Fruit fly (Drosophila melanogaster) whole organism, embryonic: Measurements from ENCODE around the gene ash1.
A peak's percentile ranks its signal among the peaks of the same experiment; 100 is the strongest.

Experiments used
- Abd-B ChIP-seq: fragments of 200-800 bp; sonication (Bioruptor generic); optimal IDR thresholded peaks from 2 replicates; lab custom pipeline; 2018; ENCODE audit warnings: missing biosample characterization, mild to moderate bottlenecking, missing genetic modification characterization, moderate library complexity
- CG10209 ChIP-seq: fragments of 200-800 bp; sonication (Bioruptor generic); optimal IDR thresholded peaks from 3 replicates; lab custom pipeline; 2017; ENCODE audit warnings: missing biosample characterization, mild to moderate bottlenecking, missing genetic modification characterization, missing genetic modification reagents
- CG10565 ChIP-seq: fragments of 200-800 bp; sonication (Bioruptor generic); optimal IDR thresholded peaks from 3 replicates; lab custom pipeline; 2016; ENCODE audit warnings: missing biosample characterization, mild to moderate bottlenecking, missing genetic modification characterization
- CG11085 ChIP-seq: fragments of 200-800 bp; sonication (Bioruptor generic); IDR thresholded peaks from 2 replicates; pipeline ENCODE4 v1.3.6; 2022; ENCODE audit warnings: missing biosample characterization, missing genetic modification characterization
- CG11093 ChIP-seq: fragments of 200-800 bp; sonication (Bioruptor generic); IDR thresholded peaks from 3 replicates; pipeline ENCODE4 v1.3.6; 2022; ENCODE audit warnings: missing biosample characterization, missing genetic modification characterization
- CG12071 ChIP-seq: fragments of 200-800 bp; sonication (Bioruptor generic); optimal IDR thresholded peaks from 3 replicates; lab custom pipeline; 2018; ENCODE audit warnings: missing biosample characterization, mild to moderate bottlenecking, missing genetic modification characterization
- CG12744 ChIP-seq: fragments of 200-800 bp; sonication (Bioruptor generic); optimal IDR thresholded peaks from 2 replicates; lab custom pipeline; 2016; ENCODE audit warnings: missing biosample characterization, missing genetic modification characterization
- CG15011 ChIP-seq: fragments of 200-800 bp; sonication (Bioruptor generic); optimal IDR thresholded peaks from 3 replicates; lab custom pipeline; 2018; ENCODE audit warnings: missing biosample characterization, mild to moderate bottlenecking, missing genetic modification characterization
- CG15514 ChIP-seq: fragments of 200-800 bp; sonication (Bioruptor generic); optimal IDR thresholded peaks from 3 replicates; lab custom pipeline; 2017; ENCODE audit warnings: missing biosample characterization, missing genetic modification characterization, mild to moderate bottlenecking, moderate library complexity, missing genetic modification reagents
- CG15601 ChIP-seq: fragments of 200-800 bp; sonication (Bioruptor generic); optimal IDR thresholded peaks from 3 replicates; lab custom pipeline; 2019; ENCODE audit warnings: missing biosample characterization, mild to moderate bottlenecking, missing genetic modification characterization, moderate library complexity
- CG1647 ChIP-seq: fragments of 200-800 bp; sonication (Bioruptor generic); optimal IDR thresholded peaks from 3 replicates; lab custom pipeline; 2016; ENCODE audit warnings: missing biosample characterization, missing genetic modification characterization
- CG17186 ChIP-seq: fragments of 200-800 bp; sonication (Bioruptor generic); optimal IDR thresholded peaks from 3 replicates; lab custom pipeline; 2017; ENCODE audit warnings: missing biosample characterization, missing genetic modification reagents, missing genetic modification characterization
- CG17359 ChIP-seq: fragments of 200-800 bp; sonication (Bioruptor generic); optimal IDR thresholded peaks from 3 replicates; lab custom pipeline; 2018; ENCODE audit warnings: missing biosample characterization, mild to moderate bottlenecking, missing genetic modification characterization, moderate library complexity
- CG1792 ChIP-seq: fragments of 200-800 bp; sonication (Bioruptor generic); optimal IDR thresholded peaks from 2 replicates; lab custom pipeline; 2016; ENCODE audit warnings: missing biosample characterization, missing genetic modification characterization
- CG3726 ChIP-seq: fragments of 200-800 bp; sonication (Bioruptor generic); IDR thresholded peaks from 3 replicates; pipeline ENCODE4, ENCODE4 v1.3.6; 2022; ENCODE audit warnings: missing biosample characterization, missing genetic modification characterization
- CG4617 ChIP-seq: fragments of 200-800 bp; sonication (Bioruptor generic); optimal IDR thresholded peaks from 3 replicates; lab custom pipeline; 2016; ENCODE audit warnings: missing biosample characterization, missing genetic modification characterization, borderline replicate concordance
- CG5245 ChIP-seq: fragments of 200-800 bp; sonication (Bioruptor generic); optimal IDR thresholded peaks from 3 replicates; lab custom pipeline; 2016; ENCODE audit warnings: missing biosample characterization, missing genetic modification characterization
- CG6654 ChIP-seq: fragments of 200-800 bp; sonication (Bioruptor generic); optimal IDR thresholded peaks from 2 replicates; lab custom pipeline; 2017; ENCODE audit warnings: missing biosample characterization, mild to moderate bottlenecking, missing genetic modification characterization
- CG6791 ChIP-seq: fragments of 200-800 bp; sonication (Bioruptor generic); IDR thresholded peaks from 3 replicates; pipeline ENCODE4 v1.3.6; 2022; ENCODE audit warnings: missing biosample characterization, missing genetic modification characterization; ENCODE audit not compliant: partially characterized antibody
- CG7357 ChIP-seq: fragments of 200-800 bp; sonication (Bioruptor generic); IDR thresholded peaks from 3 replicates; pipeline ENCODE4 v1.3.6; 2022; ENCODE audit warnings: missing biosample characterization, missing genetic modification characterization
- CG8089 ChIP-seq: fragments of 200-800 bp; sonication (Bioruptor generic); optimal IDR thresholded peaks from 3 replicates; lab custom pipeline; 2016; ENCODE audit warnings: missing biosample characterization, missing genetic modification characterization
- CG8281 ChIP-seq: fragments of 200-800 bp; sonication (Bioruptor generic); optimal IDR thresholded peaks from 2 replicates; lab custom pipeline; 2018; ENCODE audit warnings: missing biosample characterization, mild to moderate bottlenecking, missing genetic modification characterization, moderate library complexity
- D ChIP-seq, 2 experiments: fragments of 200-800 bp in 1 of 2; fragments of >200 bp in 1 of 2; sonication (Bioruptor generic) in 1 of 2; optimal IDR thresholded peaks; 2 replicates in 1 of 2; 3 replicates in 1 of 2; lab custom pipeline; 2017; ENCODE audit warnings: mild to moderate bottlenecking in 1 of 2, missing biosample characterization in 1 of 2, missing genetic modification characterization in 1 of 2, missing genetic modification reagents in 1 of 2
- Elba2 ChIP-seq: fragments of 200-800 bp; sonication (Bioruptor generic); optimal IDR thresholded peaks from 3 replicates; lab custom pipeline; 2016; ENCODE audit warnings: missing biosample characterization, missing genetic modification characterization
- Gsc ChIP-seq: fragments of 200-800 bp; sonication (Bioruptor generic); IDR thresholded peaks from 2 replicates; pipeline ENCODE4 v1.3.6; 2022; ENCODE audit warnings: missing biosample characterization, missing genetic modification characterization
- HLHmδ ChIP-seq: fragments of 200-800 bp; sonication (Bioruptor generic); optimal IDR thresholded peaks from 2 replicates; lab custom pipeline; 2018; ENCODE audit warnings: missing biosample characterization, mild to moderate bottlenecking, missing genetic modification characterization, moderate library complexity
- Mad ChIP-seq: fragments of 200-800 bp; sonication (Bioruptor generic); optimal IDR thresholded peaks from 2 replicates; lab custom pipeline; 2016; ENCODE audit warnings: missing biosample characterization, missing genetic modification characterization
- Nf-YC ChIP-seq: fragments of 200-800 bp; optimal IDR thresholded peaks from 3 replicates; lab custom pipeline; 2019; ENCODE audit warnings: missing biosample characterization, mild to moderate bottlenecking, missing genetic modification characterization, moderate library complexity
- Opbp ChIP-seq: fragments of 200-800 bp; sonication (Bioruptor generic); IDR thresholded peaks from 3 replicates; pipeline ENCODE4 v1.3.6; 2022; ENCODE audit warnings: missing biosample characterization, missing genetic modification characterization; ENCODE audit not compliant: partially characterized antibody
- Sox102F ChIP-seq: fragments of 200-800 bp; sonication (Bioruptor generic); optimal IDR thresholded peaks from 2 replicates; lab custom pipeline; 2018; ENCODE audit warnings: missing biosample characterization, mild to moderate bottlenecking, missing genetic modification characterization, moderate library complexity
- Stat92E ChIP-seq, 3 experiments: fragments of >200 bp in 2 of 3; fragments of 200-800 bp in 1 of 3; sonication (Bioruptor generic) in 1 of 3; optimal IDR thresholded peaks; 2 replicates each; lab custom pipeline; 2017 to 2019; ENCODE audit warnings: missing biosample characterization in 3 of 3, missing genetic modification characterization in 3 of 3, mild to moderate bottlenecking in 1 of 3, moderate library complexity in 1 of 3
- ap ChIP-seq: fragments of 200-800 bp; sonication (Bioruptor generic); IDR thresholded peaks from 2 replicates; pipeline ENCODE4 v1.3.6; 2022; ENCODE audit warnings: missing biosample characterization, missing genetic modification characterization
- bowl ChIP-seq: fragments of 200-800 bp; sonication (Bioruptor generic); IDR thresholded peaks from 2 replicates; pipeline ENCODE4 v1.3.6; 2022; ENCODE audit warnings: missing biosample characterization, missing genetic modification characterization
- btn ChIP-seq: fragments of 200-800 bp; sonication (Bioruptor generic); optimal IDR thresholded peaks from 2 replicates; lab custom pipeline; 2016; ENCODE audit warnings: missing biosample characterization, missing genetic modification characterization
- ci ChIP-seq: fragments of 200-800 bp; sonication (Bioruptor generic); IDR thresholded peaks from 3 replicates; pipeline ENCODE4 v1.3.6; 2022; ENCODE audit warnings: missing biosample characterization, missing genetic modification characterization
- corto ChIP-seq: fragments of 200-800 bp; sonication (Bioruptor generic); optimal IDR thresholded peaks from 2 replicates; lab custom pipeline; 2016; ENCODE audit warnings: missing biosample characterization, mild to moderate bottlenecking, missing genetic modification characterization, moderate library complexity
- dm ChIP-seq: fragments of 200-800 bp; sonication (Bioruptor generic); optimal IDR thresholded peaks from 3 replicates; lab custom pipeline; 2016; ENCODE audit warnings: missing biosample characterization, missing genetic modification characterization
- fru ChIP-seq: fragments of >200 bp; optimal IDR thresholded peaks from 2 replicates; lab custom pipeline; 2017
- kni ChIP-seq: fragments of 200-800 bp; sonication (Bioruptor generic); optimal IDR thresholded peaks from 3 replicates; lab custom pipeline; 2017; ENCODE audit warnings: mild to moderate bottlenecking, missing biosample characterization, missing genetic modification reagents, missing genetic modification characterization
- org-1 ChIP-seq: fragments of 200-800 bp; sonication (Bioruptor generic); optimal IDR thresholded peaks from 2 replicates; lab custom pipeline; 2017; ENCODE audit warnings: missing biosample characterization, missing genetic modification characterization
- prd ChIP-seq, 3 experiments: fragments of >200 bp in 2 of 3; fragments of 200-800 bp in 1 of 3; sonication (Bioruptor generic) in 1 of 3; optimal IDR thresholded peaks in 2 of 3; IDR thresholded peaks in 1 of 3; 2 replicates in 2 of 3; 3 replicates in 1 of 3; pipeline versions ENCODE4 v1.3.6 to Lab custom; 2017 to 2022; ENCODE audit warnings: missing biosample characterization in 1 of 3, missing genetic modification characterization in 1 of 3
- repo ChIP-seq: fragments of 200-800 bp; sonication (Bioruptor generic); optimal IDR thresholded peaks from 2 replicates; lab custom pipeline; 2016; ENCODE audit warnings: missing biosample characterization, missing genetic modification characterization
- sc ChIP-seq, 3 experiments: fragments of >200 bp in 2 of 3; fragments of 200-800 bp in 1 of 3; sonication (Bioruptor generic) in 1 of 3; optimal IDR thresholded peaks; 2 replicates in 2 of 3; 3 replicates in 1 of 3; lab custom pipeline; 2017; ENCODE audit warnings: mild to moderate bottlenecking in 1 of 3, missing biosample characterization in 1 of 3, missing genetic modification characterization in 1 of 3, missing genetic modification reagents in 1 of 3
- ssp ChIP-seq: fragments of 200-800 bp; sonication (Bioruptor generic); IDR thresholded peaks from 2 replicates; pipeline ENCODE4 v1.3.6; 2022; ENCODE audit warnings: missing biosample characterization, missing genetic modification characterization
- tgo ChIP-seq: fragments of 200-800 bp; sonication (Bioruptor generic); IDR thresholded peaks from 3 replicates; pipeline ENCODE4 v1.3.6; 2022; ENCODE audit warnings: missing biosample characterization, missing genetic modification characterization
- toy ChIP-seq: fragments of 200-800 bp; sonication (Bioruptor generic); IDR thresholded peaks from 2 replicates; pipeline ENCODE4 v1.3.6; 2022; ENCODE audit warnings: missing biosample characterization, missing genetic modification characterization
- wek ChIP-seq: fragments of 200-800 bp; sonication (Bioruptor generic); optimal IDR thresholded peaks from 3 replicates; lab custom pipeline; 2018; ENCODE audit warnings: missing biosample characterization, mild to moderate bottlenecking, missing genetic modification characterization, moderate library complexity
- yki ChIP-seq: fragments of >200 bp; optimal IDR thresholded peaks from 3 replicates; lab custom pipeline; 2018
- zf30C ChIP-seq: fragments of 200-800 bp; sonication (Bioruptor generic); optimal IDR thresholded peaks from 3 replicates; lab custom pipeline; 2018; ENCODE audit warnings: missing biosample characterization, mild to moderate bottlenecking, missing genetic modification characterization

ash1 gene

DNA sequence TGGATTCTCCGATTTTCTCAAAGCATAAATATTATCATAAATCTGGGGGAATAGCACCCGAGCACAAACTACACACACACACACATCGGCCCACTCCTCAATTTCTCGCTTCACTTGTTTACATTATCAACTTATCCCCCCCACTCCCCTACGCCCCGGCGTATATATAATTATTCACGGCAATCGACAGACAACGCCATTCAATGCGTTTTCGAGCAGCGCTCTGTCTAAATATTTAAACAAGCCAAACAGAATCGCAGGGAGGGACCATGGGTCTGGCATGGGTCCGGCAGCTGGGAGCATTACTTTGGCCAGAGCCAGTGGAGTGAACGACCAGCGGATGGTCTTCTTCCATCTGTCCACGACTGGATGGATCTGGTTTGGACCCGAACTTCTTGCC, 22.9 kb downstream of the ash1 start (continued):
- TF ChIP-seq CG3726 = no peak
- peak; percentile 49 for TF ChIP-seq CG1792 (GFP tag; lab: Kevin White, UChicago)
- 0 out of 2 replicates have a peak, but pooled peaks have one; percentile 10 for TF ChIP-seq bowl (GFP tag; lab: Robert Waterston, UW)
- no peak for TF ChIP-seq Nf-YC (tag; lab: Kevin White, UChicago)
- TF ChIP-seq sc (optimal IDR thresholded peaks at IDR 0.05; lab: Kevin White, UChicago) = no peak
- TF ChIP-seq sc (GFP tag; optimal IDR thresholded peaks at IDR 0.05; lab: Kevin White, UChicago) = peak; percentile 12
- TF ChIP-seq Mad (GFP tag; lab: Kevin White, UChicago) = peak; percentile 22
- TF ChIP-seq ap (GFP tag; lab: Robert Waterston, UW) = no peak
- TF ChIP-seq CG17359 (tag; lab: Kevin White, UChicago) = peak; percentile 36
- TF ChIP-seq Sox102F (GFP tag; lab: Kevin White, UChicago) = peak; percentile 28
- TF ChIP-seq CG17186 (GFP tag; lab: Kevin White, UChicago) = no peak
- no peak for TF ChIP-seq yki (lab: Kevin White, UChicago)
- peak; percentile 71; the same call in 2 of the 3 replicates for TF ChIP-seq ci (GFP tag; lab: Robert Waterston, UW)
- no peak for TF ChIP-seq CG7357 (GFP tag; lab: Robert Waterston, UW)
- no peak for TF ChIP-seq CG4617 (GFP tag; lab: Kevin White, UChicago)
- TF ChIP-seq org-1 (GFP tag; lab: Kevin White, UChicago) = peak; percentile 80
- TF ChIP-seq D (optimal IDR thresholded peaks at IDR 0.05; lab: Kevin White, UChicago) = no peak
- TF ChIP-seq D (GFP tag; optimal IDR thresholded peaks at IDR 0.05; lab: Kevin White, UChicago) = peak; percentile 61
- peak; percentile 16; the same call in 1 of the 2 replicates for TF ChIP-seq ssp
- TF ChIP-seq CG12744 (GFP tag; lab: Kevin White, UChicago) = no peak
- TF ChIP-seq CG10565 = no peak
- no peak for TF ChIP-seq CG6654 (GFP tag; lab: Kevin White, UChicago)
- TF ChIP-seq Abd-B = no peak
- TF ChIP-seq CG11085 (GFP tag; lab: Robert Waterston, UW) = no peak
- no peak for TF ChIP-seq Gsc (GFP tag; lab: Robert Waterston, UW)
- TF ChIP-seq toy (GFP tag; lab: Robert Waterston, UW) = no peak
- no peak for TF ChIP-seq CG15011
- peak; percentile 79 for TF ChIP-seq wek (GFP tag; lab: Kevin White, UChicago)
- TF ChIP-seq zf30C (GFP tag; lab: Kevin White, UChicago) = no peak
- peak; percentile 57 for TF ChIP-seq CG10209
- peak; percentile 39 for TF ChIP-seq CG1647 (GFP tag; lab: Kevin White, UChicago)
- peak; percentile 16 for TF ChIP-seq btn (GFP tag; lab: Kevin White, UChicago)
- TF ChIP-seq CG8089 = peak; percentile 50
- TF ChIP-seq repo (GFP tag; lab: Kevin White, UChicago) = no peak
- no peak for TF ChIP-seq corto
- no peak; the same call in 2 of the 3 replicates for TF ChIP-seq tgo
- TF ChIP-seq HLHmδ = peak; percentile 61
- TF ChIP-seq Opbp (GFP tag; lab: Robert Waterston, UW) = no peak
- no peak for TF ChIP-seq CG15514 (GFP tag; lab: Kevin White, UChicago)
- no peak for TF ChIP-seq CG6791
- no peak for TF ChIP-seq CG5245 (GFP tag; lab: Kevin White, UChicago)
- TF ChIP-seq Stat92E (GFP tag; optimal IDR thresholded peaks at IDR 0.05; lab: Kevin White, UChicago) = peak in 1 of 3 experiments; percentile 11
- no peak for TF ChIP-seq dm
- no peak for TF ChIP-seq CG11093
- TF ChIP-seq kni = peak; percentile 68
- peak; percentile 74 for TF ChIP-seq CG15601 (tag; lab: Kevin White, UChicago)
- TF ChIP-seq Elba2 = no peak
- TF ChIP-seq prd (optimal IDR thresholded peaks at IDR 0.05; lab: Kevin White, UChicago) = no peak
- TF ChIP-seq prd (GFP tag; IDR thresholded peaks at IDR 0.05; lab: Robert Waterston, UW) = no peak
- peak; percentile 42 for TF ChIP-seq CG8281 (tag; lab: Kevin White, UChicago)
- peak; percentile 66 for TF ChIP-seq CG12071 (GFP tag; lab: Kevin White, UChicago)
- TF ChIP-seq fru = no peak
